Worm (Caenorhabditis elegans) whole organism, early embryonic: Measurements from ENCODE around the gene C27B7.2.

Experiments
- F13C5.2 ChIP-seq: sonication (generic microtip); optimal IDR thresholded peaks from 2 replicates; lab custom pipeline; 2017; ENCODE audit warnings: mild to moderate bottlenecking, missing genetic modification characterization, inconsistent platforms, missing compliant biosample characterization
- aly-1 ChIP-seq: sonication (generic microtip); optimal IDR thresholded peaks from 2 replicates; lab custom pipeline; 2016; ENCODE audit warnings: missing genetic modification characterization, missing compliant biosample characterization
- ama-1 ChIP-seq: fragments of 150-350 bp; optimal IDR thresholded peaks from 2 replicates; lab custom pipeline; 2014
- flt-1 ChIP-seq: fragments of 200-800 bp; sonication (Bioruptor generic); IDR thresholded peaks from 2 replicates; pipeline ENCODE4 v1.3.6; 2022; ENCODE audit warnings: missing genetic modification characterization, missing compliant biosample characterization
- hmbx-1 ChIP-seq: sonication (generic microtip); optimal IDR thresholded peaks from 2 replicates; lab custom pipeline; 2016; ENCODE audit warnings: mild to moderate bottlenecking, missing genetic modification characterization, missing compliant biosample characterization
- hmg-4 ChIP-seq: fragments of 200-800 bp; sonication (Bioruptor generic); optimal IDR thresholded peaks from 2 replicates; lab custom pipeline; 2018; ENCODE audit warnings: mild to moderate bottlenecking, missing genetic modification characterization, missing compliant biosample characterization
- hnd-1 ChIP-seq: sonication (generic microtip); optimal IDR thresholded peaks from 2 replicates; lab custom pipeline; 2016; ENCODE audit warnings: missing genetic modification characterization, missing compliant biosample characterization
- scrt-1 ChIP-seq: fragments of 200-800 bp; sonication (Bioruptor generic); IDR thresholded peaks from 2 replicates; pipeline ENCODE4 v1.3.6; 2022; ENCODE audit warnings: missing genetic modification characterization, missing compliant biosample characterization
- tbx-11 ChIP-seq: fragments of 200-800 bp; sonication (Bioruptor generic); IDR thresholded peaks from 2 replicates; pipeline ENCODE4 v1.3.6; 2022; ENCODE audit warnings: missing genetic modification characterization, missing compliant biosample characterization
- tbx-37 ChIP-seq: fragments of 200-800 bp; sonication (Bioruptor generic); conservative IDR thresholded peaks from 2 replicates; pipeline ENCODE4 v1.3.6; 2022; ENCODE audit warnings: missing genetic modification reagents, missing genetic modification characterization, missing compliant biosample characterization
- tra-4 ChIP-seq: sonication (generic microtip); optimal IDR thresholded peaks from 2 replicates; lab custom pipeline; 2017; ENCODE audit warnings: missing genetic modification characterization, missing compliant biosample characterization

DNA sequence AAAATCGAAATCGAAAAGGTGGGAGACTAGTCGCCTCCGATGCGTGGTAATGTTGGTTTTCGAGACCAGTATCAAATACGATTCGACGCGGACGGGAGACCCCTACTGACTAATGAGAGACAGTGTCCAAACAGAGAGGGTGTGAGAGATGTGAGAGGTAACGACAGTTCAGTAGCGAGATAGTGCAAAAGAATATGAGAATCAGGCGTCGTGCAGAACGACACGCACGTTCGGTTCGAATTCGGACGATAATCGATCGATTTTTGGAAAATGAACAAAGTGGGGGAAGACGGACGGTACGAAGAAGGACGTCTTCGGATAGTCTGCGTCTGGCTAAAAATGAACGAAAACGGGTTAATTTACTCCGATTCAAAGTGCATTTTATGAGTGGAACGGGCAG lies 29.3 kb downstream of the C27B7.2 start, which contains the start of gene D1046.16:
- TF ChIP-seq ama-1 (lab: Kevin White, UChicago) (no peak), scrt-1 (GFP tag; lab: Robert Waterston, UW) (no peak), hnd-1 (tag; lab: Kevin White, UChicago) (no peak), tra-4 (no peak), hmg-4 (GFP tag; lab: Kevin White, UChicago) (no peak), hmbx-1 (no peak), flt-1 (GFP tag; lab: Robert Waterston, UW) (no peak), aly-1 (tag; lab: Kevin White, UChicago) (no peak), F13C5.2 (tag; lab: Kevin White, UChicago) (no peak), tbx-11 (GFP tag; lab: Robert Waterston, UW) (no peak), tbx-37 (GFP tag; lab: Robert Waterston, UW) (no peak)
